Worm (Caenorhabditis elegans): ENCODE results near the gene Y40A1A.2.

DNA sequence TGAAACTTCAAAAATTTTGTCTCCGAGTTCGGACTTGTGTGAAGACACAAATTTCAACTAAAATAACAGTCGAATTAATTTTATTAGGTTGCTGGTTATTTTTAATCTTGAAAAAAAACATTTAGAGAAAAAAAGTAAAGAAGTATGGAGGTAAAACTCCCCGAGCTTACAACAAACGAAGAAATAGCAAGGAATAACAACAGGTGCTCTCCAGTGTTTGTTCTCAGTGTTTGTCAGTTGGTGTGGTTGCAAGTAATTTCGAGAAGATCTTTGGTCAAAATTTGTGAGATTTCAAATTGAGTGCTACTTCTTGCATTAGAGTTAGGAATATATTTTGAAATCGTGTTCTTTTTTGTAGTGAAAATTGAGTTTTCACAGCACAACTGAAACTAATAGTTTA is 5.7 kb upstream of the Y40A1A.2 start:
- TF ChIP-seq ama-1 (optimal IDR thresholded peaks at IDR 0.05) = no peak
- TF ChIP-seq aly-1 (tag; optimal IDR thresholded peaks at IDR 0.05) = no peak
- TF ChIP-seq B0310.2 (tag; optimal IDR thresholded peaks at IDR 0.05) = no peak
- no peak for TF ChIP-seq scrt-1 (GFP tag; IDR thresholded peaks at IDR 0.05)
- no peak for TF ChIP-seq ceh-13 (GFP tag; optimal IDR thresholded peaks at IDR 0.05)
- TF ChIP-seq pes-1 (GFP tag; IDR thresholded peaks at IDR 0.05) = no peak
- no peak for TF ChIP-seq flt-1 (GFP tag; IDR thresholded peaks at IDR 0.05)

All from whole organism, early embryonic.